Fruit fly (Drosophila melanogaster): Measurements from ENCODE around the gene swa.

The swa gene

dm6 chrX:6351917-6352768, 13.4 kb downstream of the swa start:
- peak; percentile 64 for TF ChIP-seq CG17801 (GFP tag; optimal IDR thresholded peaks at IDR 0.05; ENCODE audit: partially characterized antibody)

DNA sequence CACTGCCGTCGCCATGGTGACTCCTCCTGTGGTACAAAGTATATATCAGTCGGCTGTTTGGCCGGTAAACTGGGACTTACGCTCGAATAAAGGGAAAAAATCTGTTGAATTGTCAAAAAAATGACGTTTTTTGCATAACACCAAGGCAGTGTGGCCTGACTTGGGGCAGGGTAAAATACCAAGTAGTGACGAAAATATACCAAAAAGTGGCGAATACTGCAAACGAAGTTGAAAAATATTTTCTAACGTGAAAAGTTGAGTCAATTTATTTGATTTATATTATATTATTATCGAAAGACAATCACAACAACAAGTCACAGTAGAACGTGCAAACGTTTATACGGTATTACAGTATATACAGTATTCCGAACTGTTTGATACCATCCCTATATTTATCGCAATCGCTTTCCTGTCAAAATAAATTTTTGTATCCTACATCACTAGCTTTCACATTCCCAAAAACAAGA, 15.3 kb downstream of the swa start, which contains the start of the genes ND-B16.6 and kdn:
ND-B16.6 (minus strand) TSS at position 189 of the 467 bp plus-strand sequence.
kdn (plus strand) TSS at position 417 of the 467 bp plus-strand sequence.
- TF ChIP-seq CG17801 (GFP tag; optimal IDR thresholded peaks at IDR 0.05; ENCODE audit: partially characterized antibody) = no peak

DNA sequence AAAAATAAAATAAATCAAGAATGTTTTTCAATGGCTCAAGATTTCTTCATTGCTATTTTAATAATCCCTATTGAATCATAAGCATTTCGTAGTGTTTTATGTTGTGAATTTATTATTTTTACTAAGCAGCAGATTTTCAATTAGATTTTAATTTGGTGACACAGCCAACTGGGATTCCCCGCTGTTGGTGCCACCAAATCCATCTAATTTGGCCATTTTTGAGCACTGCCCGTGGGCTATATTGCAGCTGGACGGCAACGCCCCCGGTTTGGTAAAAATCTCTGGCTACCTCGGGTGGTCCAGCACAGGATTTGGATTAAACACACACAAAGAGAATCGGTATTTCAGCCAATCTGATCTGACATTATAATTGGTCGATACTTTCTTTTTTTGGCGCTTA, 16.3 kb downstream of the swa start:
- TF ChIP-seq CG17801 (GFP tag; optimal IDR thresholded peaks at IDR 0.05; ENCODE audit: partially characterized antibody) = no peak

dm6 chrX:6346926-6347367, 18.6 kb downstream of the swa start, which contains the start of gene CG3847:
Gene CG3847 (plus strand): TSS chrX:6347103.
- peak; percentile 10 for TF ChIP-seq CG17801 (GFP tag; optimal IDR thresholded peaks at IDR 0.05; ENCODE audit: partially characterized antibody)

DNA sequence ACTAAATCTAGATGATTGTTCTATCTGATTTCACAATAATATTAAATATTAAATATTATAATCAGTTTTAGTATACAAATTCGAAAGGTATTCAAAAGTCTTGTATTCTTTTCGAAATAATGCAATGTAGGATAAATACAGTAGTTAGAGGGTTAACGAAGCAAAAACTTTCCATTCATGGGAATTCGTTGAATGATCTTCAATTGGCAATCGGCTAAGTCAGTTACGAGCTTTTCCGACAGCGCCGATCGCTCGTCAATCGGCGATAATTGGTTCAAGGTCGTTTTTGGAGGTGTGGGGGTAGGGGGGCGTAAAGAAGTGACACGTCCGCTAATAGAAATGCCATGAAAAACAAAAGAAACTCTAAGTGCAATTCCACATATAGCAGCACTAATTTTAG, 19.4 kb downstream of the swa start:
- TF ChIP-seq CG17801 (GFP tag; optimal IDR thresholded peaks at IDR 0.05; ENCODE audit: partially characterized antibody) = no peak

DNA sequence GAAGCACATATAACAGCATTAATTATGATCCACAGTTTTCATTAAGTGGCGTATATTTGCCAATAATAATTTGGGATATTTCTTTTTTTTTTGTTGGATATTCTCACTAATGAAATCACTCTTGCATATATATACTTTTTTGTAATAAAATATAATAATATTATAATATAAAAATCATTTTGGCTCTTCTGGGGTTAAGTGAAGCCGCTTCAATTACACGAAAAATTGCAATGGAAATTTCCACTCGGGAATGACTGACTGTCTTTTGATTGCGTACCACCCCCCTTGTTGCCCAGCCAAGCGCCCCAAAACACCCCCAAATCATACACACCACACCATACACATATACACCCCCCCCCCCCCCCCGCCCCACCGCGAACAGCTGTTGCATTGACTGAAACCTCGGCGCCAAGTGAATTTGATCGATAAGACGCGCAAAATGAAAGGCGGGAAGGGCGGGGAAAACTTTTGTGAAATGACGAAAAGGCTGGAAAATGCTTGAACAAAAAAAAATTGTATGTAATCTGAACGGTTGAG, 20.9 kb downstream of the swa start:
- TF ChIP-seq CG17801 (GFP tag; optimal IDR thresholded peaks at IDR 0.05; ENCODE audit: partially characterized antibody) = peak; percentile 11

DNA sequence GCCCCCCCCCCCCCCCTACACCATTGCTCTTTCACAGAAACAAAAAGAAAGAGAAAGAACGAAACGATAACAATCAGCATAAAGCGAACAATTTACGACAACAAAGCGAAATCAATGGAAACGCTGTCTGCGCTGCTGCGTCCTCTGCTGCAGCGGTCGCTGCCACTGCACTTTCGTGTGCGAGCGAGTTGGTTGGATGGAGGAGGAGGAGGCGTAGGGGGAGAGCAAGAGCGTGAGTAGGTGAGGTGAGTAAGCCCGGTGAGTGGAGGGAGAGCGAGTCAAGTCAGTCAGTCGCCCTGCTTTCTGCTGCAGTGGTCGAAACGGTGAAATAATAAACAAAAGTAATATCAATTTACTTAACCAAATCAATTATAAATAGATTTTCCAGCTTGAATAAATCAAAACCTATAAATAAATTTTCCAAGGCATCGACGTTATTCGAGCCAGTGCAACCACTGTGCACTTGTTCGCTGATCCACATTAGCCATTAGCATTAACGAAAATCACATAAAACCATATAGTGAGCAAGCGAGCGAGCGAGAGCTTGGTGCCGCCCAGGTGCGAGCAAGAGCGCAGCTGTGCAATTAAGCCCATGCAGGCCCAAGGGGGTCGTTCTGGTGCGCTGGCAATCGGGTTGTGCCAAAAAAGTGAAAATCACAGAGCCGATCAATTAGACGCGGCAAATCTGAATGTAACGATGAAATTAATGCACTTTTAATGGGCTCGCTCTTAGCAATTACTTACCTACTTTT, 21.5 kb downstream of the swa start:
- TF ChIP-seq CG17801 (GFP tag; optimal IDR thresholded peaks at IDR 0.05; ENCODE audit: partially characterized antibody) = peak; percentile 68

- no peak for TF ChIP-seq CG17801 (GFP tag; optimal IDR thresholded peaks at IDR 0.05; ENCODE audit: partially characterized antibody)
Observed at dm6 chrX:6343323-6343722, 22.2 kb downstream of the swa start.

DNA sequence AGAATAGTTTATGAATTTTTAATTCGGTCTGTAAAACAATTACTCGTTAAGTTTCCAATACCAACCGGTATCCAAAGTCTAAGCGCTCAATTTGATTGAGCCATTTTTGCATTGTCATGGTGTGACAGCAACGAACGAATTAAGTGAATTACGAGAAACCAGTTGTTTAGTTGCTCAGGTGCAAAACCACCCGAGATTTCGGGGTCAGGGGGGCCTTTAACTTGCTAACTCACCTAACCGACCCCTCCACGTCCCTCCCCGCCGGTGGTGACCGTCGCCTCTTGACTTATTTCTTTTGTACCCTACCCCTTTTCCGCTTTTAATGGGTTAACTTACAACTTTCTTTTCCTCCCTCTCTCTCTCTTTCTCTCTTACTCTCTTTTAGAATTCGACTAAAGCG, 23.8 kb downstream of the swa start:
- TF ChIP-seq CG17801 (GFP tag; optimal IDR thresholded peaks at IDR 0.05; ENCODE audit: partially characterized antibody) = peak; percentile 15

DNA sequence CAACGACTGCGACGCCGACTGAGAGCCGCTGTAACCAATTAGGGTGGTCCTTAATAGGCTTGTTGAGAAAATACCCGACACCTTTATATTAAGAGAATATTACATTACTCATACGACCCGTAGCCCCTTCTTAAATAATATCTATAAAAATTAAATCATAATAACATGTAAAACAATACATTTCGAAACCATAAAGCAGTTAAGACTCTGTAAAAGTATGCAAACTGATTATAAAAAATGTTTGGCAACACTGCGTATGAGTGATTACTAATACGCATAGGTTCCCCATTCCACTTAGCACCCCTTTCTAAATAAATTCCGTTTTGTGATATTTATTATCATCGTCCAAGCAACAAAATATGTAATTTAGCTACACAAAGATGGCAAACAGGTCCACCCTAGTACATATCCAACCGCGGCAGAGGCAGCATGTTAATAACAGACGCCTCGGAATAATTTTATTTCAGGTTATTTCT, 24.9 kb downstream of the swa start:
- TF ChIP-seq CG17801 (GFP tag; optimal IDR thresholded peaks at IDR 0.05; ENCODE audit: partially characterized antibody) = peak; percentile 92

DNA sequence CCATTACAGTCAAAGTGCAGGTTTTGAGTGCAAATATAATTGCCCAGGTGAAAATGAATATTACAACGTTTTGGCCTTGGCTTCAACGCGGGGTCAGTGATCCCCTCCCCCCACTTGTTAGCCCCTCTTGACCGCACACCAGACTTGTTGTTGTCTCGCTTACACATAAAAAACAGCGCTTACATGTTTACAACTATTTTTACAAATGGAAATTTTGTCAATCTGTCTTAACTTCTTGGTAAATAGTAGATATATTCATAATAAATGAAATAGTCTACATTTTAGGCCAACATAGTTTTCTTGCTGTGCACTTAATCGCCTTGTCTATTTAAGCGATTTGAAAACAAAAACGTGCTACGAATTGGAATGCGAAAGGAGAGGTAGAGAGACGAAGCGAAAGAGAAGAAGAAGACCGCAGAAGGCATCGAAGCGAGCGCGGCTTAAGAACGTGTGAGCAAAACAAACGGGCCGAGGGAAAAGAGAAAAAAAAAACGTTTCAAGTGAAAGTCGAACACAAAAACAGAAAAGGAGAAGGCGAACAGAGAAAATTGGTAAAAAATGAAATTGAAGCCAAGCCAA, 25.4 kb downstream of the swa start:
- TF ChIP-seq CG17801 (GFP tag; optimal IDR thresholded peaks at IDR 0.05; ENCODE audit: partially characterized antibody) = peak; percentile 60

dm6 chrX:6338738-6339614, 26.5 kb downstream of the swa start:
- no peak for TF ChIP-seq CG17801 (GFP tag; optimal IDR thresholded peaks at IDR 0.05; ENCODE audit: partially characterized antibody)

dm6 chrX:6337702-6338101, 27.8 kb downstream of the swa start, which contains the start of gene CG3842:
Gene CG3842 (plus strand): TSS chrX:6337762.
- no peak for TF ChIP-seq CG17801 (GFP tag; optimal IDR thresholded peaks at IDR 0.05; ENCODE audit: partially characterized antibody)

dm6 chrX:6334945-6335344, 30.6 kb downstream of the swa start:
- no peak for TF ChIP-seq CG17801 (GFP tag; optimal IDR thresholded peaks at IDR 0.05; ENCODE audit: partially characterized antibody)
